Worm (Caenorhabditis elegans): ENCODE data around the gene H40L08.9.

H40L08.9 gene

DNA sequence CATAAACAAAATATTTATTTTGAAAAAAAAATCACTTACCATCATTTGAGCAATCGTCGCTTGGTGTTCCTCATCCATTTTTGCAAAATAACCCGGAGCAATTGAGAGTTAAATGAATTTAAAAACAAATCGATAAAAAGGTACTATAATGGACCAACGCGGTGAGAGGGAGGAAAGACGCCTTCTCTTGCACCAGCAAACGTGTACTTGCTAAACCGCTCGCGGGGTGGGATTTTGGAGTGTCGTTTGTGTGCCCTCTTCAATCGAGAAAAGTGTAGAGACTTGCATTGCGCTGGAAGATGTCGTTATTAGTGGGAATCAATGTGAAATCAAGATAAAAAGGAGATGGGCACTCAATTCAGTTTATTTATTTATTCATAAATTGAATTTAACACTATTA lies 7.5 kb upstream of the H40L08.9 start, which contains the start of gene H40L08.1 (continued):
- TF ChIP-seq ces-1 (GFP tag; optimal IDR thresholded peaks at IDR 0.05), result no peak
- peak; percentile 1 for TF ChIP-seq snpc-4 (tag; optimal IDR thresholded peaks at IDR 0.05)
- TF ChIP-seq C34B4.2 (tag; optimal IDR thresholded peaks at IDR 0.05), result no peak
- peak; percentile 22 for TF ChIP-seq rnt-1 (tag; optimal IDR thresholded peaks at IDR 0.05)
- no peak for TF ChIP-seq Y116A8C.19 (tag; optimal IDR thresholded peaks at IDR 0.05; ENCODE audit: borderline replicate concordance)
- peak; percentile 22 for TF ChIP-seq nhr-20 (tag; optimal IDR thresholded peaks at IDR 0.05)
- TF ChIP-seq unc-130 (tag; optimal IDR thresholded peaks at IDR 0.05), result no peak
- TF ChIP-seq elt-3 (tag; optimal IDR thresholded peaks at IDR 0.05), result no peak
- no peak for TF ChIP-seq mef-2 (tag; optimal IDR thresholded peaks at IDR 0.05)
- TF ChIP-seq zip-4 (GFP tag; optimal IDR thresholded peaks at IDR 0.05), result no peak
- peak in 1 of 3 experiments; percentile 29 for TF ChIP-seq ceh-82 (tag; optimal IDR thresholded peaks at IDR 0.05)
- peak; percentile 2 for TF ChIP-seq tbx-2 (tag; optimal IDR thresholded peaks at IDR 0.05)
- no peak for TF ChIP-seq pag-3 (tag; optimal IDR thresholded peaks at IDR 0.05; ENCODE audit: borderline replicate concordance, insufficient read depth)
- TF ChIP-seq ets-5 (GFP tag; IDR thresholded peaks at IDR 0.05), result no peak
- no peak for TF ChIP-seq efl-3 (GFP tag; optimal IDR thresholded peaks at IDR 0.05)
- TF ChIP-seq lin-39 (tag; optimal IDR thresholded peaks at IDR 0.05), result no peak
- no peak for TF ChIP-seq hlh-17 (GFP tag; optimal IDR thresholded peaks at IDR 0.05; ENCODE audit: borderline replicate concordance)
- TF ChIP-seq nhr-47 (tag; optimal IDR thresholded peaks at IDR 0.05), result peak; percentile 30
- peak; percentile 40 for TF ChIP-seq snu-23 (GFP tag; optimal IDR thresholded peaks at IDR 0.05)
- no peak for TF ChIP-seq alr-1 (tag; optimal IDR thresholded peaks at IDR 0.05; ENCODE audit: borderline replicate concordance)

ce11 chrX:15081486-15081885 lies 5.2 kb upstream of the H40L08.9 start:
- TF ChIP-seq nhr-19 (GFP tag; conservative IDR thresholded peaks at IDR 0.05) (peak; percentile 51), blmp-1 (tag; optimal IDR thresholded peaks at IDR 0.05) (peak; percentile 79), nhr-20 (tag; optimal IDR thresholded peaks at IDR 0.05) (peak; percentile 88), elt-3 (tag; optimal IDR thresholded peaks at IDR 0.05) (peak in 2 of 6 experiments; percentile 42 to 86), irx-1 (tag; optimal IDR thresholded peaks at IDR 0.05) (no peak), tbx-2 (tag; optimal IDR thresholded peaks at IDR 0.05) (peak; percentile 47), snu-23 (GFP tag; optimal IDR thresholded peaks at IDR 0.05) (peak; percentile 46), mdl-1 (tag; optimal IDR thresholded peaks at IDR 0.05) (peak in 1 of 2 experiments; percentile 48), lin-35 (GFP tag; optimal IDR thresholded peaks at IDR 0.05) (peak in 1 of 2 experiments; percentile 32), unc-130 (tag; optimal IDR thresholded peaks at IDR 0.05) (peak; percentile 37), ztf-4 (tag; optimal IDR thresholded peaks at IDR 0.05) (no peak), ama-1 (optimal IDR thresholded peaks at IDR 0.05) (no peak)

DNA sequence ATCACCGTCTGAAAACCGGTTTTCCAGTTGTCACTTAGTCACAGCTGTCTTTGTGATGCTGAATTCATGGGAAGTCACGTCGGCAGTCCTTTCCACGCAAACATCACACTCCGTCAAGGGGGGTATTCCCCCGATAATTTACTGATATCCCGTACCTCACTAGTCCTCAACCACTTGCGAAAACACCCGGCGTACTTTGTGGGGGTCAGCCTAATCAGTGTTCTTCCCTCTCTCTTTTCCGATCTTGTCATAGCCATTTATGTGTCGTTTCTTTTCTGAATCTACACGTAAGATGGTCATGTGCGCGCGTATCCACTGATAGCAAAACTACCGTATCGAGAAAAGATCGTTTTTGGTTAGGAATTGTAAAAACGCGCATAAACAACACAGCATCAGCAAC lies 3.1 kb upstream of the H40L08.9 start:
- peak; percentile 56 for TF ChIP-seq snu-23 (GFP tag; optimal IDR thresholded peaks at IDR 0.05)
- TF ChIP-seq lin-14 (GFP tag; optimal IDR thresholded peaks at IDR 0.05), result peak; percentile 64
- peak; percentile 86 for TF ChIP-seq blmp-1 (tag; optimal IDR thresholded peaks at IDR 0.05)
- no peak for TF ChIP-seq hpl-2 (GFP tag; optimal IDR thresholded peaks at IDR 0.05)
- TF ChIP-seq lsy-2 (tag; optimal IDR thresholded peaks at IDR 0.05), result peak in 1 of 2 experiments; percentile 32
- TF ChIP-seq zag-1 (tag; optimal IDR thresholded peaks at IDR 0.05), result no peak
- TF ChIP-seq mdl-1 (tag; optimal IDR thresholded peaks at IDR 0.05), result peak in 1 of 2 experiments; percentile 74
- TF ChIP-seq nhr-19 (GFP tag; conservative IDR thresholded peaks at IDR 0.05), result peak; percentile 60
- TF ChIP-seq grh-1 (GFP tag; IDR thresholded peaks at IDR 0.05), result peak; percentile 78
- TF ChIP-seq nhr-20 (tag; optimal IDR thresholded peaks at IDR 0.05), result peak; percentile 83
- peak; percentile 40 for TF ChIP-seq tbx-2 (tag; optimal IDR thresholded peaks at IDR 0.05)
- TF ChIP-seq C16A3.4 (tag; optimal IDR thresholded peaks at IDR 0.05), result peak; percentile 5
- peak; percentile 69 for TF ChIP-seq nhr-71 (tag; optimal IDR thresholded peaks at IDR 0.05)
- TF ChIP-seq unc-130 (tag; optimal IDR thresholded peaks at IDR 0.05), result peak; percentile 63
- peak in 5 of 6 experiments; percentile 48 to 92 (median 69) for TF ChIP-seq elt-3 (tag; optimal IDR thresholded peaks at IDR 0.05)
- peak; percentile 38 for TF ChIP-seq nhr-90 (tag; optimal IDR thresholded peaks at IDR 0.05; ENCODE audit: poor library complexity)
- no peak for TF ChIP-seq nhr-28 (tag; optimal IDR thresholded peaks at IDR 0.05)
- peak in 1 of 2 experiments; percentile 45 for TF ChIP-seq lin-35 (GFP tag; optimal IDR thresholded peaks at IDR 0.05)
- no peak for TF ChIP-seq fkh-10 (GFP tag; optimal IDR thresholded peaks at IDR 0.05)
- TF ChIP-seq nhr-85 (tag), result peak; percentile 92

Measured in whole organism, L1 larva.